Worm (Caenorhabditis elegans): ENCODE measurements around the gene Y43F8B.24.

ce11 chrV:19477852-19478251, 20.6 kb downstream of the Y43F8B.24 start, which contains the start of gene Y43F8B.9:
- TF ChIP-seq hlh-30 (tag; optimal IDR thresholded peaks at IDR 0.05; ENCODE audit: insufficient read depth) (no peak), C08G9.2 (tag; optimal IDR thresholded peaks at IDR 0.05) (no peak), dmd-4 (tag; optimal IDR thresholded peaks at IDR 0.05; ENCODE audit: borderline replicate concordance) (no peak), K02D7.2 (tag; optimal IDR thresholded peaks at IDR 0.05) (no peak), che-1 (tag; optimal IDR thresholded peaks at IDR 0.05) (no peak), elt-2 (tag; optimal IDR thresholded peaks at IDR 0.05) (no peak), ztf-16 (tag; optimal IDR thresholded peaks at IDR 0.05) (no peak), F13H6.1 (tag; optimal IDR thresholded peaks at IDR 0.05) (no peak), mec-3 (tag; optimal IDR thresholded peaks at IDR 0.05; ENCODE audit: borderline replicate concordance) (no peak), hlh-6 (tag; optimal IDR thresholded peaks at IDR 0.05) (no peak), dve-1 (tag; optimal IDR thresholded peaks at IDR 0.05) (no peak), ttx-3 (tag; optimal IDR thresholded peaks at IDR 0.05) (no peak), ahr-1 (tag; optimal IDR thresholded peaks at IDR 0.05) (no peak), pha-4 (tag; optimal IDR thresholded peaks at IDR 0.05) (no peak)

Data from whole organism, late embryonic.